Worm (Caenorhabditis elegans) whole organism, L1 larva: Measurements from ENCODE around the gene W04G3.5.
A peak's percentile ranks its signal among the peaks of the same experiment; 100 is the strongest.

Experiments
- C04F5.9 ChIP-seq: sonication (generic microtip); optimal IDR thresholded peaks from 2 replicates; lab custom pipeline; 2016; ENCODE audit warnings: missing genetic modification characterization, missing compliant biosample characterization
- C34B4.2 ChIP-seq: sonication (generic microtip); optimal IDR thresholded peaks from 2 replicates; lab custom pipeline; 2017; ENCODE audit warnings: mild to moderate bottlenecking, missing genetic modification characterization, missing compliant biosample characterization
- aly-2 ChIP-seq: fragments of 150-350 bp; optimal IDR thresholded peaks from 2 replicates; lab custom pipeline; 2014; ENCODE audit warnings: missing biosample characterization, missing genetic modification characterization
- blmp-1 ChIP-seq: fragments of 150-350 bp; optimal IDR thresholded peaks from 2 replicates; lab custom pipeline; 2014; ENCODE audit warnings: missing biosample characterization, missing genetic modification characterization
- ceh-63 ChIP-seq: fragments of 200-800 bp; sonication (Bioruptor generic); optimal IDR thresholded peaks from 2 replicates; lab custom pipeline; 2018; ENCODE audit warnings: mild to moderate bottlenecking, missing genetic modification characterization, missing compliant biosample characterization
- ceh-8 ChIP-seq: fragments of 200-800 bp; sonication (Bioruptor generic); optimal IDR thresholded peaks from 2 replicates; lab custom pipeline; 2018; ENCODE audit warnings: mild to moderate bottlenecking, missing genetic modification characterization, moderate library complexity, missing compliant biosample characterization
- dpl-1 ChIP-seq, 3 experiments: fragments of 150-350 bp in 2 of 3; sonication (generic microtip) in 1 of 3; optimal IDR thresholded peaks; 2 replicates each; lab custom pipeline; 2014 to 2017; ENCODE audit warnings: missing biosample characterization in 3 of 3, missing genetic modification characterization in 3 of 3, missing genetic modification reagents in 3 of 3
- efl-1 ChIP-seq, 4 experiments: fragments of 150-350 bp; optimal IDR thresholded peaks in 3 of 4; peaks in 1 of 4; 1 replicate in 1 of 4; 2 replicates in 3 of 4; lab custom pipeline; 2014; ENCODE audit warnings: missing biosample characterization in 2 of 4, missing genetic modification characterization in 2 of 4, missing genetic modification reagents in 2 of 4
- elt-2 ChIP-seq: sonication (generic microtip); optimal IDR thresholded peaks from 2 replicates; lab custom pipeline; 2016; ENCODE audit warnings: missing genetic modification characterization, mild to moderate bottlenecking, inconsistent platforms, missing compliant biosample characterization, missing genetic modification reagents
- elt-3 ChIP-seq, 6 experiments: fragments of 150-350 bp in 1 of 6; sonication (generic microtip); optimal IDR thresholded peaks; 2 replicates each; lab custom pipeline; 2017 to 2018; ENCODE audit warnings: missing biosample characterization in 6 of 6, missing genetic modification characterization in 6 of 6, inconsistent platforms in 1 of 6
- fkh-4 ChIP-seq: sonication (generic microtip); optimal IDR thresholded peaks from 2 replicates; lab custom pipeline; 2016; ENCODE audit warnings: missing compliant biosample characterization, missing genetic modification characterization, borderline replicate concordance
- fkh-8 ChIP-seq: sonication (generic microtip); optimal IDR thresholded peaks from 2 replicates; lab custom pipeline; 2016; ENCODE audit warnings: mild to moderate bottlenecking, missing genetic modification characterization, missing compliant biosample characterization
- hlh-17 ChIP-seq: fragments of 200-800 bp; sonication (Bioruptor generic); optimal IDR thresholded peaks from 2 replicates; lab custom pipeline; 2018; ENCODE audit warnings: missing genetic modification characterization, mild to moderate bottlenecking, missing compliant biosample characterization, moderate library complexity, borderline replicate concordance
- isw-1 ChIP-seq: fragments of 200-800 bp; sonication (Bioruptor generic); IDR thresholded peaks from 2 replicates; pipeline ENCODE4 v1.3.6; 2022; ENCODE audit warnings: missing genetic modification characterization, missing compliant biosample characterization
- jun-1 ChIP-seq: fragments of 150-350 bp; optimal IDR thresholded peaks from 2 replicates; lab custom pipeline; 2014; ENCODE audit warnings: missing biosample characterization, missing genetic modification reagents, missing genetic modification characterization
- lin-14 ChIP-seq: fragments of 200-800 bp; sonication (Bioruptor generic); optimal IDR thresholded peaks from 2 replicates; lab custom pipeline; 2018; ENCODE audit warnings: mild to moderate bottlenecking, missing genetic modification characterization, moderate library complexity, missing compliant biosample characterization
- lin-15B ChIP-seq: fragments of 150-350 bp; sonication (generic microtip); optimal IDR thresholded peaks from 3 replicates; lab custom pipeline; 2014; ENCODE audit warnings: missing biosample characterization, missing genetic modification characterization
- lin-39 ChIP-seq: fragments of 150-350 bp; optimal IDR thresholded peaks from 2 replicates; lab custom pipeline; 2014; ENCODE audit warnings: missing biosample characterization, missing genetic modification reagents, missing genetic modification characterization
- mab-9 ChIP-seq: fragments of 200-800 bp; sonication (Bioruptor generic); IDR thresholded peaks from 2 replicates; pipeline ENCODE4 v1.3.6; 2022; ENCODE audit warnings: missing genetic modification reagents, missing genetic modification characterization, missing compliant biosample characterization
- mdl-1 ChIP-seq, 2 experiments: fragments of 150-350 bp; optimal IDR thresholded peaks; 2 replicates each; lab custom pipeline; 2014 to 2017; ENCODE audit warnings: missing biosample characterization in 2 of 2, missing genetic modification characterization in 2 of 2, inconsistent platforms in 1 of 2
- mef-2 ChIP-seq: fragments of 150-350 bp; optimal IDR thresholded peaks from 2 replicates; lab custom pipeline; 2014; ENCODE audit warnings: missing biosample characterization, missing genetic modification characterization
- mep-1 ChIP-seq: fragments of 150-350 bp; optimal IDR thresholded peaks from 2 replicates; lab custom pipeline; 2014; ENCODE audit warnings: missing biosample characterization, missing genetic modification characterization
- nhr-11 ChIP-seq: fragments of 150-350 bp; optimal IDR thresholded peaks from 2 replicates; lab custom pipeline; 2014; ENCODE audit warnings: missing biosample characterization, missing genetic modification characterization
- nhr-12 ChIP-seq: sonication (generic microtip); optimal IDR thresholded peaks from 2 replicates; lab custom pipeline; 2017; ENCODE audit warnings: missing biosample characterization, missing genetic modification characterization
- nhr-71 ChIP-seq: sonication (generic microtip); optimal IDR thresholded peaks from 2 replicates; lab custom pipeline; 2016; ENCODE audit warnings: mild to moderate bottlenecking, missing genetic modification characterization, moderate library complexity, missing compliant biosample characterization
- nhr-77 ChIP-seq: fragments of 150-350 bp; optimal IDR thresholded peaks from 2 replicates; lab custom pipeline; 2014; ENCODE audit warnings: missing biosample characterization, missing genetic modification characterization
- nhr-85 ChIP-seq: sonication (generic microtip); peaks from one replicate; lab custom pipeline; 2016; ENCODE audit warnings: missing genetic modification characterization, inconsistent platforms, missing compliant biosample characterization
- nhr-90 ChIP-seq: sonication (generic microtip); optimal IDR thresholded peaks from 2 replicates; lab custom pipeline; 2016; ENCODE audit warnings: mild to moderate bottlenecking, missing genetic modification characterization, missing compliant biosample characterization; ENCODE audit not compliant: poor library complexity
- skn-1 ChIP-seq: fragments of 150-350 bp; optimal IDR thresholded peaks from 2 replicates; lab custom pipeline; 2014; ENCODE audit warnings: missing biosample characterization, missing genetic modification characterization
- snu-23 ChIP-seq: sonication (generic microtip); optimal IDR thresholded peaks from 2 replicates; lab custom pipeline; 2016; ENCODE audit warnings: missing genetic modification characterization, missing compliant biosample characterization
- sox-4 ChIP-seq: sonication (generic microtip); optimal IDR thresholded peaks from 2 replicates; lab custom pipeline; 2016; ENCODE audit warnings: missing genetic modification characterization, missing compliant biosample characterization
- tlp-1 ChIP-seq: fragments of 150-350 bp; optimal IDR thresholded peaks from 2 replicates; lab custom pipeline; 2014; ENCODE audit warnings: missing biosample characterization, missing genetic modification characterization
- zip-4 ChIP-seq: fragments of 200-800 bp; sonication (Bioruptor generic); optimal IDR thresholded peaks from 2 replicates; lab custom pipeline; 2018; ENCODE audit warnings: mild to moderate bottlenecking, missing genetic modification characterization, moderate library complexity, missing compliant biosample characterization
- ztf-4 ChIP-seq: fragments of 150-350 bp; optimal IDR thresholded peaks from 2 replicates; lab custom pipeline; 2014; ENCODE audit warnings: missing biosample characterization, missing genetic modification characterization

Gene W04G3.5

ce11 chrX:11047183-11047582 lies 26.3 kb upstream of the W04G3.5 start, which contains the start of gene clc-1:
Gene clc-1, plus strand, starts transcription at chrX:11047446.
- TF ChIP-seq fkh-8 (tag; lab: Kevin White, UChicago) (no peak), efl-1 (optimal IDR thresholded peaks at IDR 0.05; lab: Kevin White, UChicago) (no peak), efl-1 (GFP tag; optimal IDR thresholded peaks at IDR 0.05 in 1 of 2; lab: Kevin White, UChicago) (peak in 1 of 2 experiments; percentile 79), C04F5.9 (no peak), nhr-85 (tag; lab: Kevin White, UChicago) (no peak), jun-1 (tag; lab: Kevin White, UChicago) (peak; percentile 34), nhr-71 (tag; lab: Kevin White, UChicago) (peak; percentile 1), tlp-1 (tag; lab: Kevin White, UChicago) (peak; percentile 32), elt-2 (tag; lab: Kevin White, UChicago) (peak; percentile 96), mab-9 (GFP tag; lab: Robert Waterston, UW) (no peak), zip-4 (GFP tag; lab: Kevin White, UChicago) (no peak), nhr-12 (tag; lab: Kevin White, UChicago) (no peak), dpl-1 (GFP tag; optimal IDR thresholded peaks at IDR 0.05; lab: Kevin White, UChicago) (no peak), snu-23 (GFP tag; lab: Kevin White, UChicago) (no peak), mdl-1 (tag; optimal IDR thresholded peaks at IDR 0.05; lab: Kevin White, UChicago) (no peak), aly-2 (tag; lab: Kevin White, UChicago) (no peak)
- TF ChIP-seq, all 84 proteins: peak for 5

- TF ChIP-seq ceh-8 (peak; percentile 53), mef-2 (tag; lab: Kevin White, UChicago) (no peak), lin-39 (tag; lab: Kevin White, UChicago) (no peak)
Observed at ce11 chrX:11050335-11050734, 23.1 kb upstream of the W04G3.5 start.

ce11 chrX:11053615-11054014 lies 19.8 kb upstream of the W04G3.5 start, which contains the start of gene C09F12.2:
Gene C09F12.2, plus strand, starts transcription at chrX:11053915.
- TF ChIP-seq hlh-17 (GFP tag; lab: Kevin White, UChicago) (no peak), sox-4 (no peak), tlp-1 (tag; lab: Kevin White, UChicago) (no peak), nhr-90 (tag; lab: Kevin White, UChicago) (no peak)

ce11 chrX:11057028-11057427 lies 16.4 kb upstream of the W04G3.5 start, which contains the start of gene lpr-3:
Gene lpr-3, plus strand, starts transcription at chrX:11057401.
- TF ChIP-seq nhr-77 (tag; lab: Kevin White, UChicago) (no peak), mep-1 (tag; lab: Kevin White, UChicago) (peak; percentile 32), nhr-85 (tag; lab: Kevin White, UChicago) (peak; percentile 17), skn-1 (tag; lab: Kevin White, UChicago) (no peak), blmp-1 (tag; lab: Kevin White, UChicago) (peak; percentile 100), ztf-4 (tag; lab: Kevin White, UChicago) (peak; percentile 19), lin-14 (GFP tag; lab: Kevin White, UChicago) (peak; percentile 1), elt-3 (tag; optimal IDR thresholded peaks at IDR 0.05; lab: Kevin White, UChicago) (peak in 1 of 6 experiments; percentile 56)

- TF ChIP-seq C34B4.2 (tag; lab: Kevin White, UChicago) (no peak), nhr-11 (tag; lab: Kevin White, UChicago) (no peak), blmp-1 (tag; lab: Kevin White, UChicago) (peak; percentile 57), fkh-4 (tag; lab: Kevin White, UChicago) (no peak), ceh-63 (GFP tag; lab: Kevin White, UChicago) (no peak), isw-1 (no peak), ceh-8 (no peak), lin-15B (tag; lab: Kevin White, UChicago) (no peak)
- TF ChIP-seq, all 84 proteins: peak for 1
Observed at ce11 chrX:11059744-11060143, 13.7 kb upstream of the W04G3.5 start, which contains the start of gene lpr-6. Gene lpr-6, plus strand, starts transcription at chrX:11059994.
